Fruit fly (Drosophila melanogaster) whole organism, embryonic: ENCODE results near the gene CG33654.

ENCODE experiments used
- Antp ChIP-seq: fragments of 200-800 bp; sonication (Bioruptor generic); optimal IDR thresholded peaks from 3 replicates; lab custom pipeline; 2016; ENCODE audit warnings: missing biosample characterization, missing genetic modification characterization
- Atf6 ChIP-seq: fragments of 200-800 bp; sonication (Bioruptor generic); IDR thresholded peaks from 2 replicates; pipeline ENCODE4 v1.3.6; 2022; ENCODE audit warnings: missing biosample characterization, missing genetic modification characterization
- CG10147 ChIP-seq: fragments of 200-800 bp; sonication (Bioruptor generic); optimal IDR thresholded peaks from 2 replicates; lab custom pipeline; 2019; ENCODE audit warnings: missing biosample characterization, mild to moderate bottlenecking, missing genetic modification characterization, moderate library complexity
- CG10543 ChIP-seq: fragments of 200-800 bp; sonication (Bioruptor generic); optimal IDR thresholded peaks from 3 replicates; lab custom pipeline; 2017; ENCODE audit warnings: missing biosample characterization, mild to moderate bottlenecking, missing genetic modification characterization, moderate library complexity
- CG11093 ChIP-seq: fragments of 200-800 bp; sonication (Bioruptor generic); IDR thresholded peaks from 3 replicates; pipeline ENCODE4 v1.3.6; 2022; ENCODE audit warnings: missing biosample characterization, missing genetic modification characterization
- CG12744 ChIP-seq: fragments of 200-800 bp; sonication (Bioruptor generic); optimal IDR thresholded peaks from 2 replicates; lab custom pipeline; 2016; ENCODE audit warnings: missing biosample characterization, missing genetic modification characterization
- CG12769 ChIP-seq: fragments of 200-800 bp; sonication (Bioruptor generic); optimal IDR thresholded peaks from 2 replicates; lab custom pipeline; 2019; ENCODE audit warnings: missing biosample characterization, mild to moderate bottlenecking, missing genetic modification characterization, moderate library complexity
- CG12942 ChIP-seq: fragments of 200-800 bp; sonication (Bioruptor generic); optimal IDR thresholded peaks from 3 replicates; lab custom pipeline; 2016; ENCODE audit warnings: missing biosample characterization, missing genetic modification characterization
- CG1603 ChIP-seq: fragments of 200-800 bp; sonication (Bioruptor generic); optimal IDR thresholded peaks from 2 replicates; lab custom pipeline; 2019; ENCODE audit warnings: missing biosample characterization, mild to moderate bottlenecking, missing genetic modification characterization, moderate library complexity
- CG16863 ChIP-seq: fragments of 200-800 bp; sonication (Bioruptor generic); optimal IDR thresholded peaks from 3 replicates; lab custom pipeline; 2016; ENCODE audit warnings: missing biosample characterization, missing genetic modification characterization
- CG17829 ChIP-seq: fragments of 200-800 bp; optimal IDR thresholded peaks from 2 replicates; lab custom pipeline; 2019; ENCODE audit warnings: missing biosample characterization, mild to moderate bottlenecking, missing genetic modification characterization, moderate library complexity
- CG17912 ChIP-seq: fragments of 200-800 bp; sonication (Bioruptor generic); optimal IDR thresholded peaks from 2 replicates; lab custom pipeline; 2018; ENCODE audit warnings: missing biosample characterization, mild to moderate bottlenecking, missing genetic modification characterization
- CG1832 ChIP-seq: fragments of 200-800 bp; sonication (Bioruptor generic); optimal IDR thresholded peaks from 2 replicates; lab custom pipeline; 2017; ENCODE audit warnings: missing biosample characterization, mild to moderate bottlenecking, missing genetic modification characterization, inconsistent platforms
- CG18619 ChIP-seq: fragments of 200-800 bp; sonication (Bioruptor generic); optimal IDR thresholded peaks from 3 replicates; lab custom pipeline; 2017; ENCODE audit warnings: missing biosample characterization, mild to moderate bottlenecking, missing genetic modification characterization
- CG18764 ChIP-seq: fragments of 200-800 bp; sonication (Bioruptor generic); optimal IDR thresholded peaks from 3 replicates; lab custom pipeline; 2016; ENCODE audit warnings: missing biosample characterization, missing genetic modification characterization
- CG2120 ChIP-seq: fragments of 200-800 bp; sonication (Bioruptor generic); optimal IDR thresholded peaks from 3 replicates; lab custom pipeline; 2016; ENCODE audit warnings: missing biosample characterization, missing genetic modification characterization
- CG30020 ChIP-seq: fragments of 200-800 bp; optimal IDR thresholded peaks from 2 replicates; lab custom pipeline; 2019; ENCODE audit warnings: missing biosample characterization, mild to moderate bottlenecking, missing genetic modification characterization, moderate library complexity
- CG31388 ChIP-seq: fragments of 200-800 bp; sonication (Bioruptor generic); optimal IDR thresholded peaks from 2 replicates; lab custom pipeline; 2016; ENCODE audit warnings: missing biosample characterization, missing genetic modification characterization
- CG4820 ChIP-seq: fragments of 200-800 bp; sonication (Bioruptor generic); optimal IDR thresholded peaks from 3 replicates; lab custom pipeline; 2016; ENCODE audit warnings: missing biosample characterization, missing genetic modification characterization
- CG7556 ChIP-seq: fragments of 200-800 bp; sonication (Bioruptor generic); optimal IDR thresholded peaks from 2 replicates; lab custom pipeline; 2017; ENCODE audit warnings: missing biosample characterization, mild to moderate bottlenecking, missing genetic modification characterization
- CG8290 ChIP-seq, 3 experiments: fragments of 200-800 bp; sonication (Bioruptor generic); optimal IDR thresholded peaks; 2 replicates each; lab custom pipeline; 2016 to 2019; ENCODE audit warnings: missing biosample characterization in 3 of 3, missing genetic modification characterization in 3 of 3, mild to moderate bottlenecking in 2 of 3, moderate library complexity in 1 of 3
- CG9609 ChIP-seq: fragments of 200-800 bp; sonication (Bioruptor generic); optimal IDR thresholded peaks from 3 replicates; lab custom pipeline; 2016; ENCODE audit warnings: missing biosample characterization, missing genetic modification characterization
- CG9876 ChIP-seq: fragments of 200-800 bp; sonication (Bioruptor generic); optimal IDR thresholded peaks from 2 replicates; lab custom pipeline; 2016; ENCODE audit warnings: missing biosample characterization, missing genetic modification characterization
- CoRest ChIP-seq: fragments of 200-800 bp; sonication (Bioruptor generic); optimal IDR thresholded peaks from 3 replicates; lab custom pipeline; 2018; ENCODE audit warnings: missing biosample characterization, mild to moderate bottlenecking, missing genetic modification characterization, moderate library complexity
- Dfd ChIP-seq, 2 experiments: fragments of >200 bp; optimal IDR thresholded peaks; 2 replicates each; lab custom pipeline; 2017; ENCODE audit warnings: missing biosample characterization in 2 of 2, missing genetic modification characterization in 2 of 2
- Doc2 ChIP-seq: fragments of 200-800 bp; sonication (Bioruptor generic); IDR thresholded peaks from 2 replicates; pipeline ENCODE4 v1.3.6; 2022; ENCODE audit warnings: missing biosample characterization, missing genetic modification characterization
- HLH3B ChIP-seq: fragments of 200-800 bp; sonication (Bioruptor generic); IDR thresholded peaks from 2 replicates; pipeline ENCODE4 v1.3.6; 2022; ENCODE audit warnings: missing biosample characterization, missing genetic modification characterization
- HLH4C ChIP-seq: fragments of 200-800 bp; sonication (Bioruptor generic); IDR thresholded peaks from 3 replicates; pipeline ENCODE4 v1.3.6; 2022; ENCODE audit warnings: missing biosample characterization, missing genetic modification characterization; ENCODE audit not compliant: partially characterized antibody
- HLHmδ ChIP-seq: fragments of 200-800 bp; sonication (Bioruptor generic); optimal IDR thresholded peaks from 2 replicates; lab custom pipeline; 2018; ENCODE audit warnings: missing biosample characterization, mild to moderate bottlenecking, missing genetic modification characterization, moderate library complexity
- HmgZ ChIP-seq: fragments of 200-800 bp; sonication (Bioruptor generic); optimal IDR thresholded peaks from 2 replicates; lab custom pipeline; 2018; ENCODE audit warnings: missing biosample characterization, mild to moderate bottlenecking, missing genetic modification characterization
- Lpt ChIP-seq: fragments of >200 bp; optimal IDR thresholded peaks from 2 replicates; lab custom pipeline; 2018; ENCODE audit warnings: missing biosample characterization, missing genetic modification characterization
- Max ChIP-seq: fragments of 200-800 bp; sonication (Bioruptor generic); optimal IDR thresholded peaks from 2 replicates; lab custom pipeline; 2016; ENCODE audit warnings: missing biosample characterization, mild to moderate bottlenecking, missing genetic modification characterization
- Nf-YC ChIP-seq: fragments of 200-800 bp; optimal IDR thresholded peaks from 3 replicates; lab custom pipeline; 2019; ENCODE audit warnings: missing biosample characterization, mild to moderate bottlenecking, missing genetic modification characterization, moderate library complexity
- Ssrp ChIP-seq: fragments of 200-800 bp; sonication (Bioruptor generic); optimal IDR thresholded peaks from 2 replicates; lab custom pipeline; 2018; ENCODE audit warnings: missing biosample characterization, mild to moderate bottlenecking, missing genetic modification characterization, moderate library complexity
- ato ChIP-seq: fragments of 200-800 bp; sonication (Bioruptor generic); IDR thresholded peaks from 2 replicates; pipeline ENCODE4 v1.3.6; 2022; ENCODE audit warnings: missing biosample characterization, missing genetic modification characterization; ENCODE audit not compliant: partially characterized antibody
- az2 ChIP-seq: fragments of 200-800 bp; sonication (Bioruptor generic); optimal IDR thresholded peaks from 3 replicates; lab custom pipeline; 2016; ENCODE audit warnings: missing biosample characterization, missing genetic modification characterization
- br ChIP-seq: fragments of >200 bp; optimal IDR thresholded peaks from 2 replicates; lab custom pipeline; 2017
- ci ChIP-seq: fragments of 200-800 bp; sonication (Bioruptor generic); IDR thresholded peaks from 3 replicates; pipeline ENCODE4 v1.3.6; 2022; ENCODE audit warnings: missing biosample characterization, missing genetic modification characterization
- crol ChIP-seq: fragments of 200-800 bp; sonication (Bioruptor generic); IDR thresholded peaks from 2 replicates; pipeline ENCODE4 v1.3.6; 2022; ENCODE audit warnings: missing biosample characterization, missing genetic modification characterization
- disco-r ChIP-seq: fragments of 200-800 bp; sonication (Bioruptor generic); optimal IDR thresholded peaks from 2 replicates; lab custom pipeline; 2016; ENCODE audit warnings: missing biosample characterization, missing genetic modification characterization
- ftz-f1 ChIP-seq: fragments of 200-800 bp; sonication (Bioruptor generic); optimal IDR thresholded peaks from 2 replicates; lab custom pipeline; 2016; ENCODE audit warnings: missing biosample characterization, missing genetic modification characterization
- gro ChIP-seq: fragments of 200-800 bp; sonication (Bioruptor generic); optimal IDR thresholded peaks from 2 replicates; lab custom pipeline; 2016; ENCODE audit warnings: missing biosample characterization, missing genetic modification characterization
- jing ChIP-seq: fragments of 200-800 bp; sonication (Bioruptor generic); optimal IDR thresholded peaks from 2 replicates; lab custom pipeline; 2018; ENCODE audit warnings: missing biosample characterization, mild to moderate bottlenecking, missing genetic modification characterization
- ken ChIP-seq: fragments of 200-800 bp; sonication (Bioruptor generic); IDR thresholded peaks from 3 replicates; pipeline ENCODE4 v1.3.6; 2022; ENCODE audit warnings: missing biosample characterization, missing genetic modification characterization
- lbe ChIP-seq: fragments of 200-800 bp; sonication (Bioruptor generic); optimal IDR thresholded peaks from 2 replicates; lab custom pipeline; 2016; ENCODE audit warnings: missing biosample characterization, mild to moderate bottlenecking, missing genetic modification characterization
- lilli ChIP-seq: fragments of 200-800 bp; sonication (Bioruptor generic); optimal IDR thresholded peaks from 3 replicates; lab custom pipeline; 2016; ENCODE audit warnings: missing biosample characterization, missing genetic modification characterization
- onecut ChIP-seq: fragments of 200-800 bp; sonication (Bioruptor generic); IDR thresholded peaks from 2 replicates; pipeline ENCODE4 v1.3.6; 2022; ENCODE audit warnings: missing biosample characterization, missing genetic modification characterization
- p53 ChIP-seq: fragments of 200-800 bp; sonication (Bioruptor generic); optimal IDR thresholded peaks from 2 replicates; lab custom pipeline; 2016; ENCODE audit warnings: missing biosample characterization, missing genetic modification characterization
- pan ChIP-seq, 4 experiments: fragments of >200 bp in 3 of 4; fragments of 200-800 bp in 1 of 4; sonication (Bioruptor generic) in 1 of 4; optimal IDR thresholded peaks in 3 of 4; IDR thresholded peaks in 1 of 4; 2 replicates each; pipeline versions ENCODE4 v1.3.6 to Lab custom; 2017 to 2022; ENCODE audit warnings: missing biosample characterization in 2 of 4, missing genetic modification characterization in 2 of 4, mixed read lengths in 1 of 4
- ranshi ChIP-seq: fragments of 200-800 bp; sonication (Bioruptor generic); IDR thresholded peaks from 2 replicates; pipeline ENCODE4 v1.3.6; 2022; ENCODE audit warnings: missing biosample characterization, missing genetic modification characterization
- schlank ChIP-seq: fragments of 200-800 bp; sonication (Bioruptor generic); optimal IDR thresholded peaks from 2 replicates; lab custom pipeline; 2018; ENCODE audit warnings: missing biosample characterization, mild to moderate bottlenecking, missing genetic modification characterization

Gene CG33654

dm6 chr3R:9613124-9613523 is 30.1 kb upstream of the CG33654 start (continued):
- TF ChIP-seq CG2120: peak; percentile 71
- peak; percentile 61; the same call in 2 of the 3 replicates for TF ChIP-seq ci (GFP tag; lab: Robert Waterston, UW)
- TF ChIP-seq CG8290 (GFP tag; optimal IDR thresholded peaks at IDR 0.05; lab: Kevin White, UChicago): no peak
- TF ChIP-seq CG8290 (tag; optimal IDR thresholded peaks at IDR 0.05; lab: Kevin White, UChicago): peak in 1 of 2 experiments; percentile 41
- peak; percentile 62 for TF ChIP-seq CG4820 (GFP tag; lab: Kevin White, UChicago)
- TF ChIP-seq CG17912 (GFP tag; lab: Kevin White, UChicago): no peak
- peak; percentile 46 for TF ChIP-seq CG7556 (GFP tag; lab: Kevin White, UChicago)
- peak; percentile 36 for TF ChIP-seq CG16863 (GFP tag; lab: Kevin White, UChicago)
- no peak; the same call in 1 of the 2 replicates for TF ChIP-seq Doc2 (GFP tag; lab: Robert Waterston, UW)
- TF ChIP-seq ftz-f1 (GFP tag; lab: Kevin White, UChicago): no peak
- peak; percentile 4 for TF ChIP-seq p53 (GFP tag; lab: Kevin White, UChicago)
- TF ChIP-seq br (lab: Kevin White, UChicago): no peak
- peak; percentile 24 for TF ChIP-seq CG12942 (GFP tag; lab: Kevin White, UChicago)
- TF ChIP-seq CG12744 (GFP tag; lab: Kevin White, UChicago): peak; percentile 12
- TF ChIP-seq lbe (GFP tag; lab: Kevin White, UChicago): peak; percentile 79
- TF ChIP-seq CG11093: no peak
- peak; percentile 24 for TF ChIP-seq CG17829 (tag; lab: Kevin White, UChicago)
- TF ChIP-seq Lpt (GFP tag; lab: Kevin White, UChicago): no peak
- TF ChIP-seq Atf6: peak; percentile 59
- peak; percentile 16 for TF ChIP-seq gro (GFP tag; lab: Kevin White, UChicago)
- peak; percentile 16 for TF ChIP-seq Ssrp (tag; lab: Kevin White, UChicago)
- TF ChIP-seq lilli (GFP tag; lab: Kevin White, UChicago): peak; percentile 81
- TF ChIP-seq pan (optimal IDR thresholded peaks at IDR 0.05; lab: Kevin White, UChicago): no peak
- peak in 1 of 2 experiments; percentile 72 for TF ChIP-seq pan (GFP tag; optimal IDR thresholded peaks at IDR 0.05 in 1 of 2, IDR thresholded peaks at IDR 0.05 in 1 of 2)
- peak; percentile 34 for TF ChIP-seq CG18764
- no peak for TF ChIP-seq CG30020 (tag; lab: Kevin White, UChicago)
- TF ChIP-seq az2: peak; percentile 47
- no peak for TF ChIP-seq HLH4C (GFP tag; lab: Robert Waterston, UW)
- peak; percentile 58 for TF ChIP-seq Antp
- peak; percentile 46 for TF ChIP-seq Max (GFP tag; lab: Kevin White, UChicago)
- peak; percentile 8 for TF ChIP-seq disco-r (GFP tag; lab: Kevin White, UChicago)
- TF ChIP-seq crol: no peak
- peak; percentile 69 for TF ChIP-seq CG12769
- TF ChIP-seq CG10543 (GFP tag; lab: Kevin White, UChicago): no peak
- TF ChIP-seq CG1832: no peak
- 0 out of 3 replicates have a peak, but pooled peaks have one; percentile 5 for TF ChIP-seq ken (GFP tag; lab: Robert Waterston, UW)
- no peak for TF ChIP-seq CG18619 (GFP tag; lab: Kevin White, UChicago)
- peak; percentile 18 for TF ChIP-seq HmgZ
- peak; percentile 54 for TF ChIP-seq CG1603 (tag; lab: Kevin White, UChicago)
- peak; percentile 70 for TF ChIP-seq HLH3B
- peak; percentile 20; the same call in 1 of the 2 replicates for TF ChIP-seq onecut (GFP tag; lab: Robert Waterston, UW)
- TF ChIP-seq Dfd (GFP tag; optimal IDR thresholded peaks at IDR 0.05; lab: Kevin White, UChicago): no peak
- peak; percentile 17 for TF ChIP-seq CG9609
- TF ChIP-seq HLHmδ (GFP tag; lab: Kevin White, UChicago): no peak
- TF ChIP-seq ato (GFP tag; lab: Robert Waterston, UW): no peak
- TF ChIP-seq CG31388: peak; percentile 13
- peak; percentile 68; the same call in 1 of the 2 replicates for TF ChIP-seq ranshi (GFP tag; lab: Robert Waterston, UW)
- TF ChIP-seq jing (GFP tag; lab: Kevin White, UChicago): no peak
- peak; percentile 7 for TF ChIP-seq schlank (tag; lab: Kevin White, UChicago)
- TF ChIP-seq CG9876 (GFP tag; lab: Kevin White, UChicago): no peak
- no peak for TF ChIP-seq Nf-YC (tag; lab: Kevin White, UChicago)
- TF ChIP-seq CG10147 (GFP tag; lab: Kevin White, UChicago): peak; percentile 65
- TF ChIP-seq CoRest (tag; lab: Kevin White, UChicago): peak; percentile 28
